Fruit fly (Drosophila melanogaster) whole organism, embryonic: ENCODE data around the gene CG34462.

Experiments
- C15 ChIP-seq: fragments of 200-800 bp; sonication (Bioruptor generic); IDR thresholded peaks from 3 replicates; pipeline ENCODE4 v1.3.6; 2022; ENCODE audit warnings: missing biosample characterization, missing genetic modification characterization
- CG10267 ChIP-seq: fragments of 200-800 bp; sonication (Bioruptor generic); optimal IDR thresholded peaks from 2 replicates; lab custom pipeline; 2018; ENCODE audit warnings: missing biosample characterization, mild to moderate bottlenecking, missing genetic modification characterization, moderate library complexity
- CG10321 ChIP-seq: fragments of 200-800 bp; sonication (Bioruptor generic); IDR thresholded peaks from 2 replicates; pipeline ENCODE4 v1.3.6; 2022; ENCODE audit warnings: missing biosample characterization, missing genetic modification characterization
- CG10543 ChIP-seq: fragments of 200-800 bp; sonication (Bioruptor generic); optimal IDR thresholded peaks from 3 replicates; lab custom pipeline; 2017; ENCODE audit warnings: missing biosample characterization, mild to moderate bottlenecking, missing genetic modification characterization, moderate library complexity
- CG11456 ChIP-seq: fragments of 200-800 bp; sonication (Bioruptor generic); IDR thresholded peaks from 3 replicates; pipeline ENCODE4 v1.3.6; 2022; ENCODE audit warnings: missing biosample characterization, missing genetic modification characterization
- CG12219 ChIP-seq: fragments of 200-800 bp; sonication (Bioruptor generic); optimal IDR thresholded peaks from 3 replicates; lab custom pipeline; 2018; ENCODE audit warnings: missing biosample characterization, mild to moderate bottlenecking, missing genetic modification characterization
- CG1233 ChIP-seq: fragments of 200-800 bp; sonication (Bioruptor generic); optimal IDR thresholded peaks from 4 replicates; lab custom pipeline; 2018; ENCODE audit warnings: missing biosample characterization, mild to moderate bottlenecking, missing genetic modification characterization
- CG1603 ChIP-seq: fragments of 200-800 bp; sonication (Bioruptor generic); optimal IDR thresholded peaks from 2 replicates; lab custom pipeline; 2019; ENCODE audit warnings: missing biosample characterization, mild to moderate bottlenecking, missing genetic modification characterization, moderate library complexity
- CG17361 ChIP-seq: fragments of 200-800 bp; sonication (Bioruptor generic); IDR thresholded peaks from 3 replicates; pipeline ENCODE4 v1.3.6; 2022; ENCODE audit warnings: missing biosample characterization, missing genetic modification characterization
- CG2116 ChIP-seq: fragments of 200-800 bp; sonication (Bioruptor generic); optimal IDR thresholded peaks from 3 replicates; lab custom pipeline; 2018; ENCODE audit warnings: missing biosample characterization, mild to moderate bottlenecking, missing genetic modification characterization
- CG3163 ChIP-seq: fragments of 200-800 bp; sonication (Bioruptor generic); optimal IDR thresholded peaks from 3 replicates; lab custom pipeline; 2016; ENCODE audit warnings: missing biosample characterization, missing genetic modification characterization
- CG3407 ChIP-seq: fragments of 200-800 bp; sonication (Bioruptor generic); optimal IDR thresholded peaks from 2 replicates; lab custom pipeline; 2018; ENCODE audit warnings: missing biosample characterization, mild to moderate bottlenecking, missing genetic modification characterization
- CG4854 ChIP-seq: fragments of 200-800 bp; sonication (Bioruptor generic); optimal IDR thresholded peaks from 2 replicates; lab custom pipeline; 2016; ENCODE audit warnings: missing biosample characterization, missing genetic modification characterization, inconsistent platforms
- CG6654 ChIP-seq: fragments of 200-800 bp; sonication (Bioruptor generic); optimal IDR thresholded peaks from 2 replicates; lab custom pipeline; 2017; ENCODE audit warnings: missing biosample characterization, mild to moderate bottlenecking, missing genetic modification characterization
- CG6683 ChIP-seq: fragments of 200-800 bp; sonication (Bioruptor generic); optimal IDR thresholded peaks from 2 replicates; lab custom pipeline; 2017; ENCODE audit warnings: missing biosample characterization, mild to moderate bottlenecking, missing genetic modification characterization, missing genetic modification reagents
- CG7372 ChIP-seq: fragments of 200-800 bp; sonication (Bioruptor generic); IDR thresholded peaks from 2 replicates; pipeline ENCODE4 v1.3.6; 2022; ENCODE audit warnings: missing biosample characterization, missing genetic modification characterization
- CG7786 ChIP-seq: fragments of 200-800 bp; sonication (Bioruptor generic); optimal IDR thresholded peaks from 2 replicates; lab custom pipeline; 2016; ENCODE audit warnings: missing biosample characterization, missing genetic modification characterization
- CG8478 ChIP-seq: fragments of >200 bp; optimal IDR thresholded peaks from 2 replicates; lab custom pipeline; 2018
- CTCF ChIP-seq: fragments of 200-800 bp; sonication (Bioruptor generic); optimal IDR thresholded peaks from 2 replicates; lab custom pipeline; 2017; ENCODE audit warnings: missing biosample characterization, mild to moderate bottlenecking, missing genetic modification characterization, moderate library complexity
- Dip3 ChIP-seq: fragments of 200-800 bp; sonication (Bioruptor generic); optimal IDR thresholded peaks from 3 replicates; lab custom pipeline; 2016; ENCODE audit warnings: missing biosample characterization, missing genetic modification characterization
- Dll ChIP-seq: fragments of 200-800 bp; sonication (Bioruptor generic); IDR thresholded peaks from 4 replicates; pipeline ENCODE4 v1.3.6; 2022; ENCODE audit warnings: missing biosample characterization, missing genetic modification characterization; ENCODE audit not compliant: partially characterized antibody
- Fer3 ChIP-seq: fragments of 200-800 bp; sonication (Bioruptor generic); optimal IDR thresholded peaks from 2 replicates; lab custom pipeline; 2018; ENCODE audit warnings: missing biosample characterization, mild to moderate bottlenecking, missing genetic modification characterization, moderate library complexity
- Gug ChIP-seq: fragments of 200-800 bp; sonication (Bioruptor generic); IDR thresholded peaks from 4 replicates; pipeline ENCODE4 v1.3.6; 2022; ENCODE audit warnings: missing biosample characterization, missing genetic modification characterization
- HmgZ ChIP-seq: fragments of 200-800 bp; sonication (Bioruptor generic); optimal IDR thresholded peaks from 2 replicates; lab custom pipeline; 2018; ENCODE audit warnings: missing biosample characterization, mild to moderate bottlenecking, missing genetic modification characterization
- Hmr ChIP-seq: fragments of 200-800 bp; sonication (Bioruptor generic); optimal IDR thresholded peaks from 3 replicates; lab custom pipeline; 2017; ENCODE audit warnings: mild to moderate bottlenecking, missing biosample characterization, missing genetic modification reagents, missing genetic modification characterization
- Hmx ChIP-seq: fragments of 200-800 bp; sonication (Bioruptor generic); optimal IDR thresholded peaks from 2 replicates; lab custom pipeline; 2016; ENCODE audit warnings: missing biosample characterization, missing genetic modification characterization
- Jarid2 ChIP-seq: fragments of 200-800 bp; sonication (Bioruptor generic); optimal IDR thresholded peaks from 3 replicates; lab custom pipeline; 2017; ENCODE audit warnings: mild to moderate bottlenecking, missing biosample characterization, missing genetic modification reagents, missing genetic modification characterization
- NK7.1 ChIP-seq: fragments of 200-800 bp; sonication (Bioruptor generic); optimal IDR thresholded peaks from 3 replicates; lab custom pipeline; 2016; ENCODE audit warnings: missing biosample characterization, missing genetic modification characterization
- Nf-YC ChIP-seq: fragments of 200-800 bp; optimal IDR thresholded peaks from 3 replicates; lab custom pipeline; 2019; ENCODE audit warnings: missing biosample characterization, mild to moderate bottlenecking, missing genetic modification characterization, moderate library complexity
- Ravus ChIP-seq: fragments of 200-800 bp; sonication (Bioruptor generic); IDR thresholded peaks from 2 replicates; pipeline ENCODE4 v1.3.6; 2022; ENCODE audit warnings: missing biosample characterization, missing genetic modification characterization
- abd-A ChIP-seq: fragments of 200-800 bp; sonication (Bioruptor generic); optimal IDR thresholded peaks from 3 replicates; lab custom pipeline; 2019; ENCODE audit warnings: missing biosample characterization, mild to moderate bottlenecking, missing genetic modification characterization, moderate library complexity
- ash1 ChIP-seq: fragments of 200-800 bp; sonication (Bioruptor generic); optimal IDR thresholded peaks from 2 replicates; lab custom pipeline; 2018; ENCODE audit warnings: missing biosample characterization, mild to moderate bottlenecking, missing genetic modification characterization
- btn ChIP-seq: fragments of 200-800 bp; sonication (Bioruptor generic); optimal IDR thresholded peaks from 2 replicates; lab custom pipeline; 2016; ENCODE audit warnings: missing biosample characterization, missing genetic modification characterization
- cad ChIP-seq: fragments of >200 bp; optimal IDR thresholded peaks from 2 replicates; lab custom pipeline; 2017; ENCODE audit warnings: missing biosample characterization, missing genetic modification characterization
- chn ChIP-seq: fragments of 200-800 bp; sonication (Bioruptor generic); optimal IDR thresholded peaks from 2 replicates; lab custom pipeline; 2016; ENCODE audit warnings: missing biosample characterization, missing genetic modification characterization
- gcm2 ChIP-seq: fragments of 200-800 bp; sonication (Bioruptor generic); optimal IDR thresholded peaks from 2 replicates; lab custom pipeline; 2016; ENCODE audit warnings: missing biosample characterization, missing genetic modification characterization
- ham ChIP-seq: fragments of 200-800 bp; sonication (Bioruptor generic); IDR thresholded peaks from 2 replicates; pipeline ENCODE4 v1.3.6; 2022; ENCODE audit warnings: missing biosample characterization, missing genetic modification characterization
- hkb ChIP-seq, 2 experiments: fragments of 200-800 bp in 1 of 2; fragments of >200 bp in 1 of 2; sonication (Bioruptor generic) in 1 of 2; IDR thresholded peaks in 1 of 2; optimal IDR thresholded peaks in 1 of 2; 2 replicates each; pipeline versions ENCODE4 v1.3.6 to Lab custom; 2017 to 2022; ENCODE audit warnings: missing biosample characterization in 1 of 2, missing genetic modification characterization in 1 of 2
- inv ChIP-seq: fragments of 200-800 bp; sonication (Bioruptor generic); IDR thresholded peaks from 2 replicates; pipeline ENCODE4 v1.3.6; 2022; ENCODE audit warnings: missing biosample characterization, missing genetic modification characterization; ENCODE audit not compliant: partially characterized antibody
- luna ChIP-seq: fragments of 200-800 bp; sonication (Bioruptor generic); optimal IDR thresholded peaks from 2 replicates; lab custom pipeline; 2016; ENCODE audit warnings: missing biosample characterization, missing genetic modification characterization
- mirr ChIP-seq: fragments of 200-800 bp; sonication (Bioruptor generic); optimal IDR thresholded peaks from 3 replicates; lab custom pipeline; 2018; ENCODE audit warnings: missing biosample characterization, mild to moderate bottlenecking, missing genetic modification characterization
- oc ChIP-seq: fragments of 200-800 bp; sonication (Bioruptor generic); optimal IDR thresholded peaks from 2 replicates; lab custom pipeline; 2018; ENCODE audit warnings: missing biosample characterization, mild to moderate bottlenecking, missing genetic modification characterization, moderate library complexity
- org-1 ChIP-seq: fragments of 200-800 bp; sonication (Bioruptor generic); optimal IDR thresholded peaks from 2 replicates; lab custom pipeline; 2017; ENCODE audit warnings: missing biosample characterization, missing genetic modification characterization
- pita ChIP-seq: fragments of 200-800 bp; sonication (Bioruptor generic); optimal IDR thresholded peaks from 2 replicates; lab custom pipeline; 2017; ENCODE audit warnings: missing biosample characterization, mild to moderate bottlenecking, missing genetic modification characterization
- pnt ChIP-seq: fragments of 200-800 bp; sonication (Bioruptor generic); optimal IDR thresholded peaks from 3 replicates; lab custom pipeline; 2016; ENCODE audit warnings: missing biosample characterization, missing genetic modification characterization
- pros ChIP-seq: fragments of 200-800 bp; sonication (Bioruptor generic); optimal IDR thresholded peaks from 3 replicates; lab custom pipeline; 2019; ENCODE audit warnings: missing biosample characterization, mild to moderate bottlenecking, missing genetic modification characterization, moderate library complexity
- ranshi ChIP-seq: fragments of 200-800 bp; sonication (Bioruptor generic); IDR thresholded peaks from 2 replicates; pipeline ENCODE4 v1.3.6; 2022; ENCODE audit warnings: missing biosample characterization, missing genetic modification characterization
- schlank ChIP-seq: fragments of 200-800 bp; sonication (Bioruptor generic); optimal IDR thresholded peaks from 2 replicates; lab custom pipeline; 2018; ENCODE audit warnings: missing biosample characterization, mild to moderate bottlenecking, missing genetic modification characterization
- stwl ChIP-seq: fragments of 200-800 bp; sonication (Bioruptor generic); optimal IDR thresholded peaks from 3 replicates; lab custom pipeline; 2018; ENCODE audit warnings: missing biosample characterization, mild to moderate bottlenecking, missing genetic modification characterization, moderate library complexity
- tin ChIP-seq: fragments of 200-800 bp; sonication (Bioruptor generic); optimal IDR thresholded peaks from 3 replicates; lab custom pipeline; 2016; ENCODE audit warnings: missing biosample characterization, missing genetic modification characterization
- tup ChIP-seq: fragments of 200-800 bp; sonication (Bioruptor generic); optimal IDR thresholded peaks from 2 replicates; lab custom pipeline; 2016; ENCODE audit warnings: missing biosample characterization, mild to moderate bottlenecking, missing genetic modification characterization, moderate library complexity
- wdn ChIP-seq: fragments of 200-800 bp; sonication (Bioruptor generic); IDR thresholded peaks from 2 replicates; pipeline ENCODE4 v1.3.6; 2022; ENCODE audit warnings: missing biosample characterization, missing genetic modification characterization
- zen ChIP-seq: fragments of 200-800 bp; sonication (Bioruptor generic); optimal IDR thresholded peaks from 3 replicates; lab custom pipeline; 2018; ENCODE audit warnings: missing biosample characterization, mild to moderate bottlenecking, missing genetic modification characterization, moderate library complexity

CG34462 gene

DNA sequence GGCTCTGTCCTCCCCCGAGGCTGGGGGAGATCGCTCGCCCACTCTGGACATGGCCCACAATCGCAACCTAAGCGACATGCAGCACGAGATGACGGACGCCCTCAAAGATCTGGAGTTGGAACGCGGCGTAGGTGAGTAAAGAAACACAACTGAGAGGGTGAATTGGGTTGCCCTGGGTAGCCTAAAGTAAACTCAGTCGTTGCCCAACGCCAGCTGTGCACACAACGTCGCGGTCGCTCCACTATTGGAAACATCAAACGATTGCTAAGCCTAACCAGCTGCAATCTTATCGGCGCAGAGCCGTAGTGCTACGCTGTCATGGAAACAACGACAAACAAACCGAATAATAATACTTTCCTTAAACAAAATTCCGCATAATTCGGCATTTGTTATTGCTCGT is 19.0 kb downstream of the CG34462 start (continued):
- no peak for TF ChIP-seq btn (GFP tag; lab: Kevin White, UChicago)
- TF ChIP-seq CG4854 (GFP tag; lab: Kevin White, UChicago): no peak
- TF ChIP-seq C15 (GFP tag; lab: Robert Waterston, UW): no peak
- TF ChIP-seq CG3163 (GFP tag; lab: Kevin White, UChicago): no peak
- no peak for TF ChIP-seq CG12219 (GFP tag; lab: Kevin White, UChicago)
- peak; percentile 39 for TF ChIP-seq HmgZ (tag; lab: Kevin White, UChicago)
- no peak for TF ChIP-seq Hmx (GFP tag; lab: Kevin White, UChicago)
- TF ChIP-seq tin (GFP tag; lab: Kevin White, UChicago): no peak
- no peak for TF ChIP-seq Ravus
- no peak for TF ChIP-seq CG6654 (GFP tag; lab: Kevin White, UChicago)
- no peak for TF ChIP-seq abd-A
- TF ChIP-seq org-1 (GFP tag; lab: Kevin White, UChicago): peak; percentile 36
- no peak for TF ChIP-seq Hmr (GFP tag; lab: Kevin White, UChicago)
- TF ChIP-seq ranshi (GFP tag; lab: Robert Waterston, UW): no peak
- TF ChIP-seq CG11456: no peak
- no peak for TF ChIP-seq pita (GFP tag; lab: Kevin White, UChicago)
- TF ChIP-seq Gug: no peak
- TF ChIP-seq oc (tag; lab: Kevin White, UChicago): peak; percentile 23
- TF ChIP-seq Nf-YC (tag; lab: Kevin White, UChicago): no peak
- TF ChIP-seq CG10267 (tag; lab: Kevin White, UChicago): no peak
- TF ChIP-seq hkb (optimal IDR thresholded peaks at IDR 0.05; lab: Kevin White, UChicago): no peak
- peak; percentile 75 for TF ChIP-seq hkb (GFP tag; IDR thresholded peaks at IDR 0.05; lab: Robert Waterston, UW)
- no peak for TF ChIP-seq zen (tag; lab: Kevin White, UChicago)
- no peak for TF ChIP-seq CG7786 (GFP tag; lab: Kevin White, UChicago)
- no peak for TF ChIP-seq gcm2 (GFP tag; lab: Kevin White, UChicago)
- no peak for TF ChIP-seq cad (GFP tag; lab: Kevin White, UChicago)
- TF ChIP-seq CG6683: peak; percentile 15
- no peak for TF ChIP-seq CG17361
- TF ChIP-seq NK7.1 (GFP tag; lab: Kevin White, UChicago): no peak
- no peak for TF ChIP-seq CG1233 (GFP tag; lab: Kevin White, UChicago)
- no peak for TF ChIP-seq CG7372 (GFP tag; lab: Robert Waterston, UW)
- no peak for TF ChIP-seq Dip3 (GFP tag; lab: Kevin White, UChicago)
- no peak for TF ChIP-seq CTCF (GFP tag; lab: Kevin White, UChicago)
- no peak for TF ChIP-seq stwl
- no peak for TF ChIP-seq wdn (GFP tag; lab: Robert Waterston, UW)
- peak; percentile 2 for TF ChIP-seq tup (GFP tag; lab: Kevin White, UChicago)
- TF ChIP-seq inv (GFP tag; lab: Robert Waterston, UW): no peak
- TF ChIP-seq pnt (GFP tag; lab: Kevin White, UChicago): no peak
- TF ChIP-seq CG1603 (tag; lab: Kevin White, UChicago): no peak
- peak; percentile 29 for TF ChIP-seq schlank
- no peak for TF ChIP-seq CG2116
- TF ChIP-seq Dll (GFP tag; lab: Robert Waterston, UW): no peak
- no peak for TF ChIP-seq CG8478
- no peak for TF ChIP-seq luna (GFP tag; lab: Kevin White, UChicago)
- TF ChIP-seq Fer3 (tag; lab: Kevin White, UChicago): peak; percentile 19
- no peak for TF ChIP-seq CG10543 (GFP tag; lab: Kevin White, UChicago)
- no peak for TF ChIP-seq ash1
- TF ChIP-seq ham (GFP tag; lab: Robert Waterston, UW): no peak
- no peak for TF ChIP-seq chn (GFP tag; lab: Kevin White, UChicago)
- TF ChIP-seq mirr (GFP tag; lab: Kevin White, UChicago): peak; percentile 13
- no peak for TF ChIP-seq CG10321 (GFP tag; lab: Robert Waterston, UW)
- peak; percentile 20 for TF ChIP-seq Jarid2 (GFP tag; lab: Kevin White, UChicago)
- TF ChIP-seq CG3407 (GFP tag; lab: Kevin White, UChicago): peak; percentile 44
- TF ChIP-seq pros (GFP tag; lab: Kevin White, UChicago): no peak
